Fruit fly (Drosophila melanogaster): Measurements from ENCODE around the gene CG10853.

DNA sequence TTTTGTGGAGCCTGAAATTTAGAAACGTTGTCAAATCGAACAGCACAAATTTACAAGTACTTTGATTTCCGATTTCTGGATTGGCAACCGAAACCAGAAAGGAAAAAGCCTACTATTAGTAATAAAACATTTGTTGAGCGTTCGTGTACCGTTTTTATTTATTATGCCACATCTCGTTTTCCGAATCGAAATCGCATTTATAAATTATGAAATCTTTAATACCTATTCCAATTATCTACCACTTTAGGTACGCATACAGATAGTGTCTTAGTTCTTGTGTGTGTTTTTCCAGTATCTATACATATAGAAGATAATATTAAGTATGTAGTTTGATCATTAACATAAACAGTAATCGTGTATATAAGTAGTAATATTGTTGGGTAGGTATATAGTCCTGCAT lies 37.9 kb upstream of the CG10853 start, which contains the start of gene mge:
- TF ChIP-seq psq (optimal IDR thresholded peaks at IDR 0.05) (no peak), usp (GFP tag; optimal IDR thresholded peaks at IDR 0.05) (no peak)

All from whole organism.